5 fruit fly cellular contexts compared by ENCODE assay signal in the genomic region with DNA sequence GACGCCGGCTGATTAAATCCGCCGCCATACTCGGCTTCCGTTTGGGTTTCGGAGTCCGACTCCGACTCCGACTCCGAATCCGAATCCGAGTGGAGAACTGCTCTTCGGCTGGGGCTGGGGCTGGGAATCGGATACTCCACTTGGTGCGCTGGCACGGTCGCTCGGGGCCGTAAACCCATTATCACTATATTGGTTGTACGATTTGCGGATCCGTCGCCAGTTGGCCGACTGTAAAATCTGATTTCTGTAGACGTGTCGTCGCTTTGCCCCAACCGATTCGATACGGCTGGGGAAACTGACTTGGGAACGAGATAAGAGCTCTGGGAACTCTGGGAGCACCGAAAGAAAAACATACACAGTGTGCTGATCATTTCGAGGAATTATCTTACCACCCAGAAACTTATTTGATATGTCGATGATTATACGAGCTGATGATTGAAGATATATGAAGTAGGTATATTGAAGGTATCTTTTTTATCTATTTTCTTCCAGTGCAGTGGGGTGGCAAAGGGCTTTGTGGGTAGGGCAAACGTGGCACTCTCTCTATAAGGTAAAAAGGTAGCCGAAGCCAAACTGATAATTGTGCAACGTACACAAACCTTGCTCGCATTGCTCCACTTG.
TF ChIP-seq lines count a peak whose summit lies in the region.

No protein-coding gene starts in this region.

- no peak for TF ChIP-seq CTCF in whole organism, embryonic (GFP tag; optimal IDR thresholded peaks at IDR 0.05; lab: Kevin White, UChicago)

TF ChIP-seq in whole organism, adult, 20 proteins besides CTCF, POLR2A, EP300 and RAD21:
- peak; percentile 29 for TF ChIP-seq Mnt (GFP tag; optimal IDR thresholded peaks at IDR 0.05; lab: Kevin White, UChicago)
- TF ChIP-seq CG11617 (GFP tag; optimal IDR thresholded peaks at IDR 0.05; lab: Kevin White, UChicago), result peak; percentile 32
- peak; percentile 68 for TF ChIP-seq CG33017 (tag; optimal IDR thresholded peaks at IDR 0.05; lab: Kevin White, UChicago)
- TF ChIP-seq CG14711 (tag; optimal IDR thresholded peaks at IDR 0.05; lab: Kevin White, UChicago), result peak; percentile 35
- no peak for TF ChIP-seq CG5204 (GFP tag; optimal IDR thresholded peaks at IDR 0.05; lab: Kevin White, UChicago)
- TF ChIP-seq kay (GFP tag; lab: Kevin White, UChicago; ENCODE audit: borderline replicate concordance), result no peak
- TF ChIP-seq CG7101 (tag; optimal IDR thresholded peaks at IDR 0.05; lab: Kevin White, UChicago), result peak; percentile 50
- peak; percentile 26 for TF ChIP-seq Crg-1 (GFP tag; optimal IDR thresholded peaks at IDR 0.05; lab: Kevin White, UChicago)
- peak; percentile 10 for TF ChIP-seq pad (GFP tag; optimal IDR thresholded peaks at IDR 0.05; lab: Kevin White, UChicago)
TF ChIP-seq in whole organism, adult: peak in this region for 7.

TF ChIP-seq in whole organism, embryonic, 481 proteins besides CTCF, POLR2A, EP300 and RAD21 (continues in another document):
- peak; percentile 67 for TF ChIP-seq CG17359 (tag; optimal IDR thresholded peaks at IDR 0.05; lab: Kevin White, UChicago)
- no peak for TF ChIP-seq CG8359 (GFP tag; optimal IDR thresholded peaks at IDR 0.05; lab: Kevin White, UChicago; ENCODE audit: borderline replicate concordance)
- TF ChIP-seq Nf-YB (GFP tag; optimal IDR thresholded peaks at IDR 0.05; lab: Kevin White, UChicago), result no peak
- TF ChIP-seq CG6175 (GFP tag; IDR thresholded peaks at IDR 0.05; lab: Robert Waterston, UW), result no peak
- TF ChIP-seq CG14667 (GFP tag; IDR thresholded peaks at IDR 0.05; lab: Robert Waterston, UW), result no peak; the same call in 1 of the 2 replicates
- no peak for TF ChIP-seq Neu2 (GFP tag; optimal IDR thresholded peaks at IDR 0.05; lab: Kevin White, UChicago; ENCODE audit: borderline replicate concordance)
- peak; percentile 67 for TF ChIP-seq dmrt99B (tag; optimal IDR thresholded peaks at IDR 0.05; lab: Kevin White, UChicago)
- TF ChIP-seq row (GFP tag; IDR thresholded peaks at IDR 0.05; lab: Robert Waterston, UW), result peak; percentile 86
- TF ChIP-seq CG12071 (GFP tag; optimal IDR thresholded peaks at IDR 0.05; lab: Kevin White, UChicago), result no peak
- TF ChIP-seq abd-A (tag; optimal IDR thresholded peaks at IDR 0.05; lab: Kevin White, UChicago), result no peak
- no peak for TF ChIP-seq Gsc (GFP tag; IDR thresholded peaks at IDR 0.05; lab: Robert Waterston, UW)
- TF ChIP-seq CG8089 (GFP tag; optimal IDR thresholded peaks at IDR 0.05; lab: Kevin White, UChicago), result no peak
- peak; percentile 4 for TF ChIP-seq CG33213 (GFP tag; optimal IDR thresholded peaks at IDR 0.05; lab: Kevin White, UChicago)
- no peak for TF ChIP-seq z (GFP tag; IDR thresholded peaks at IDR 0.05; lab: Robert Waterston, UW)
- TF ChIP-seq CG5953 (GFP tag; IDR thresholded peaks at IDR 0.05; lab: Robert Waterston, UW), result peak; percentile 72
- peak; percentile 25; the same call in 1 of the 3 replicates for TF ChIP-seq croc (GFP tag; conservative IDR thresholded peaks at IDR 0.05; lab: Robert Waterston, UW)
- no peak for TF ChIP-seq cato (GFP tag; optimal IDR thresholded peaks at IDR 0.05; lab: Kevin White, UChicago; ENCODE audit: borderline replicate concordance)
- no peak for TF ChIP-seq CG6654 (GFP tag; optimal IDR thresholded peaks at IDR 0.05; lab: Kevin White, UChicago)

TF ChIP-seq in whole organism, prepupa, 60 proteins besides CTCF, POLR2A, EP300 and RAD21 (continues in another document):
- TF ChIP-seq Gug (GFP tag; IDR thresholded peaks at IDR 0.05; lab: Robert Waterston, UW) (no peak), fkh (GFP tag; optimal IDR thresholded peaks at IDR 0.05; lab: Kevin White, UChicago) (no peak), Hr38 (GFP tag; optimal IDR thresholded peaks at IDR 0.05; lab: Kevin White, UChicago) (no peak), Hr4 (GFP tag; optimal IDR thresholded peaks at IDR 0.05; lab: Kevin White, UChicago) (no peak), acj6 (GFP tag; optimal IDR thresholded peaks at IDR 0.05; lab: Kevin White, UChicago) (no peak), Lpt (GFP tag; optimal IDR thresholded peaks at IDR 0.05; lab: Kevin White, UChicago) (no peak), CG11294 (GFP tag; IDR thresholded peaks at IDR 0.05; lab: Robert Waterston, UW) (no peak), Blimp-1 (GFP tag; optimal IDR thresholded peaks at IDR 0.05; lab: Kevin White, UChicago) (no peak), CG11902 (GFP tag; optimal IDR thresholded peaks at IDR 0.05; lab: Kevin White, UChicago) (no peak), CG15336 (GFP tag; IDR thresholded peaks at IDR 0.05; lab: Robert Waterston, UW) (no peak), CG8119 (GFP tag; IDR thresholded peaks at IDR 0.05; lab: Robert Waterston, UW) (no peak), CG11762 (GFP tag; optimal IDR thresholded peaks at IDR 0.05; lab: Kevin White, UChicago; ENCODE audit: insufficient read depth) (no peak), CG16779 (tag; optimal IDR thresholded peaks at IDR 0.05; lab: Kevin White, UChicago) (peak; percentile 8), CG34406 (GFP tag; optimal IDR thresholded peaks at IDR 0.05; lab: Kevin White, UChicago) (no peak), CG31627 (GFP tag; optimal IDR thresholded peaks at IDR 0.05; lab: Kevin White, UChicago) (peak; percentile 43), Eip78C (GFP tag; lab: Kevin White, UChicago) (peak; percentile 38), CG6163 (GFP tag; IDR thresholded peaks at IDR 0.05; lab: Robert Waterston, UW) (no peak), CG3032 (tag; optimal IDR thresholded peaks at IDR 0.05; lab: Kevin White, UChicago) (no peak), net (GFP tag; optimal IDR thresholded peaks at IDR 0.05; lab: Kevin White, UChicago) (no peak), Sox14 (GFP tag; optimal IDR thresholded peaks at IDR 0.05; lab: Kevin White, UChicago) (peak; percentile 24), Eip93F (GFP tag; optimal IDR thresholded peaks at IDR 0.05; lab: Kevin White, UChicago) (no peak)

TF ChIP-seq in whole organism, pupa, 21 proteins besides CTCF, POLR2A, EP300 and RAD21:
- TF ChIP-seq CG34367 (tag; optimal IDR thresholded peaks at IDR 0.05; lab: Kevin White, UChicago) (no peak), CG8301 (tag; optimal IDR thresholded peaks at IDR 0.05; lab: Kevin White, UChicago) (no peak), CG8159 (tag; optimal IDR thresholded peaks at IDR 0.05; lab: Kevin White, UChicago) (peak; percentile 6), Pif1B (GFP tag; optimal IDR thresholded peaks at IDR 0.05; lab: Kevin White, UChicago) (no peak), CG17806 (tag; optimal IDR thresholded peaks at IDR 0.05; lab: Kevin White, UChicago) (no peak), CG32121 (GFP tag; IDR thresholded peaks at IDR 0.05; lab: Robert Waterston, UW) (no peak), CG10348 (GFP tag; IDR thresholded peaks at IDR 0.05; lab: Robert Waterston, UW) (no peak), Pif1A (GFP tag; optimal IDR thresholded peaks at IDR 0.05; lab: Kevin White, UChicago) (no peak), Snoo (tag; optimal IDR thresholded peaks at IDR 0.05; lab: Kevin White, UChicago) (no peak), CG15710 (tag; optimal IDR thresholded peaks at IDR 0.05; lab: Kevin White, UChicago) (peak; percentile 25), CG13204 (GFP tag; optimal IDR thresholded peaks at IDR 0.05; lab: Kevin White, UChicago) (no peak), CG9948 (tag; optimal IDR thresholded peaks at IDR 0.05; lab: Kevin White, UChicago) (no peak), CG14655 (GFP tag; optimal IDR thresholded peaks at IDR 0.05; lab: Kevin White, UChicago) (no peak)
TF ChIP-seq in whole organism, pupa: peak in this region for 2.

TF ChIP-seq in whole organism, wandering third instar larva, 38 proteins besides CTCF, POLR2A, EP300 and RAD21:
- TF ChIP-seq rgr (GFP tag; optimal IDR thresholded peaks at IDR 0.05; lab: Kevin White, UChicago) (peak; percentile 34), HLH106 (tag; optimal IDR thresholded peaks at IDR 0.05; lab: Kevin White, UChicago) (no peak), h (GFP tag; optimal IDR thresholded peaks at IDR 0.05; lab: Kevin White, UChicago) (no peak), Sp1 (GFP tag; optimal IDR thresholded peaks at IDR 0.05; lab: Kevin White, UChicago) (peak; percentile 23), OdsH (GFP tag; optimal IDR thresholded peaks at IDR 0.05; lab: Kevin White, UChicago) (peak; percentile 65), dl (GFP tag; optimal IDR thresholded peaks at IDR 0.05; lab: Kevin White, UChicago; ENCODE audit: insufficient read depth in 1 of 2, partially characterized antibody in 2 of 2) (no peak), fru (GFP tag; optimal IDR thresholded peaks at IDR 0.05; lab: Kevin White, UChicago) (peak; percentile 72), psq (GFP tag; optimal IDR thresholded peaks at IDR 0.05; lab: Kevin White, UChicago) (peak; percentile 4), Rel (GFP tag; optimal IDR thresholded peaks at IDR 0.05; lab: Kevin White, UChicago) (no peak), Rel (tag; optimal IDR thresholded peaks at IDR 0.05; lab: Kevin White, UChicago) (no peak), CG32264 (GFP tag; optimal IDR thresholded peaks at IDR 0.05; lab: Kevin White, UChicago) (no peak), br (GFP tag; optimal IDR thresholded peaks at IDR 0.05; lab: Kevin White, UChicago) (peak; percentile 46), sage (GFP tag; optimal IDR thresholded peaks at IDR 0.05; lab: Kevin White, UChicago) (no peak), Hnf4 (GFP tag; optimal IDR thresholded peaks at IDR 0.05; lab: Kevin White, UChicago) (peak; percentile 47), foxo (GFP tag; optimal IDR thresholded peaks at IDR 0.05; lab: Kevin White, UChicago) (peak in 1 of 2 experiments; percentile 40), CrebA (GFP tag; optimal IDR thresholded peaks at IDR 0.05; lab: Kevin White, UChicago; ENCODE audit: borderline replicate concordance) (peak; percentile 86)
